Worm (Caenorhabditis elegans): ENCODE results near the gene ckb-2.

DNA sequence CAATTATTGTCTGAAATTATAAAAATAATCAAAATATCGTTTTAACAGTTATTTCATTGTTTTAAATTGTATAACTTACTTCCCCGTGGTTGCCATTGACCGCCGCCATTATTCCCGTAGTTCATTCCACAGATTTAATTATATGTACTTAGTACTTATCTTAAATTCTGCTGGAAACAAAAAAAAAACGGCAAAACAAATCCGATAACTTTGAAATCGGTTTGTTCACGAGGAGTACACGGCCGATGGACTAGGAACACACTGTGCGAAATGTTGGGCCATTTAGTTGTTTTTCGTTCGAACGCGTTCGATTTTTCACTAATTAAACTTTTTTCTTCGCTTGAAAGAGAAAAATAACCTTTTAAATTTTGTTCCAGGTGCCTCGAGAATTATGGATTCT, 24.7 kb upstream of the ckb-2 start, which contains the start of the genes B0285.3 and lcmt-1:
- TF ChIP-seq him-1 (tag; optimal IDR thresholded peaks at IDR 0.05) (no peak), W03F9.2 (tag; optimal IDR thresholded peaks at IDR 0.05) (peak; percentile 55)
